Worm (Caenorhabditis elegans) whole organism, young adult: ENCODE measurements around the gene F40E10.5.

Experiments
- C06A6.2 ChIP-seq: fragments of 200-800 bp; sonication (Bioruptor generic); conservative IDR thresholded peaks from 2 replicates; pipeline ENCODE4 v1.3.6; 2022; ENCODE audit warnings: missing genetic modification characterization, missing compliant biosample characterization
- F57A8.1 ChIP-seq: fragments of 200-800 bp; sonication (Bioruptor generic); optimal IDR thresholded peaks from 2 replicates; lab custom pipeline; 2018; ENCODE audit warnings: mild to moderate bottlenecking, missing genetic modification characterization, moderate library complexity, missing compliant biosample characterization
- akir-1 ChIP-seq: fragments of 200-800 bp; sonication (Bioruptor generic); optimal IDR thresholded peaks from 2 replicates; lab custom pipeline; 2018; ENCODE audit warnings: mild to moderate bottlenecking, missing genetic modification characterization, moderate library complexity, missing compliant biosample characterization
- attf-5 ChIP-seq: fragments of 200-800 bp; sonication (Bioruptor generic); optimal IDR thresholded peaks from 2 replicates; lab custom pipeline; 2018; ENCODE audit warnings: mild to moderate bottlenecking, missing genetic modification characterization, missing compliant biosample characterization
- hlh-26 ChIP-seq: fragments of 200-800 bp; sonication (Bioruptor generic); conservative IDR thresholded peaks from 2 replicates; pipeline ENCODE4 v1.3.6; 2022; ENCODE audit warnings: missing genetic modification reagents, missing genetic modification characterization, missing compliant biosample characterization
- hmg-20 ChIP-seq: fragments of 200-800 bp; sonication (Bioruptor generic); IDR thresholded peaks from 2 replicates; pipeline ENCODE4 v1.3.6; 2022; ENCODE audit warnings: missing genetic modification reagents, missing genetic modification characterization, missing compliant biosample characterization
- lag-1 ChIP-seq: fragments of 200-800 bp; sonication (Bioruptor generic); IDR thresholded peaks from 2 replicates; pipeline ENCODE4 v1.3.6; 2022; ENCODE audit warnings: missing genetic modification reagents, missing genetic modification characterization, missing compliant biosample characterization
- lir-1 ChIP-seq: fragments of 200-800 bp; sonication (Bioruptor generic); conservative IDR thresholded peaks from 2 replicates; pipeline ENCODE4 v1.3.6; 2022; ENCODE audit warnings: missing genetic modification reagents, missing genetic modification characterization, missing compliant biosample characterization
- pha-4 ChIP-seq: fragments of 150-350 bp; sonication (generic microtip); optimal IDR thresholded peaks from 2 replicates; lab custom pipeline; 2014; ENCODE audit warnings: missing biosample characterization, missing genetic modification reagents, missing genetic modification characterization
- unc-62 ChIP-seq: fragments of 150-350 bp; optimal IDR thresholded peaks from 2 replicates; lab custom pipeline; 2014; ENCODE audit warnings: missing biosample characterization, missing genetic modification reagents, missing genetic modification characterization
- zfh-2 ChIP-seq: fragments of 200-800 bp; sonication (Bioruptor generic); conservative IDR thresholded peaks from 2 replicates; pipeline ENCODE4 v1.3.6; 2022; ENCODE audit warnings: missing genetic modification reagents, missing genetic modification characterization, missing compliant biosample characterization

Gene F40E10.5

DNA sequence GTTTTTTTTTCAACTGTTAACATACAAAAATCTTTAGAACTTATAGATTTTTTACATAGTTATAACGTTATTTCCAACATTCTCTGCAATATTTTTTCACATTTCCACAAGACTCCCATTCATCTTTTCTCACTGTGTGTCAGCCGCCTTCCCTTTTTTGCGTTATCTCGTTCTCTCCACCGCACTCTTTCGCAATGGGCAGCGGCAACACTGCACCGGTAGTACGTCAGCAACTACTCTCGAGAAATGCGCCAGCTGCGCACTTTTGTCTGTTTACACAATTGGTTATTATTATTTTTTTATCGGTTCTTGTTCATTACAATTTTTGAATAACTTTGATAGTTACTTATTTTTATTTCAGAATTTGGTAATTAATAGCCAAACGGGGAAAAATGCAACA is 45.4 kb downstream of the F40E10.5 start, which contains the start of gene C05G5.2 (continued):
- no peak; the same call in 1 of the 2 replicates for TF ChIP-seq C06A6.2 (GFP tag; lab: Robert Waterston, UW)
- 0 out of 2 replicates have a peak, but pooled peaks have one; percentile 30 for TF ChIP-seq hmg-20 (GFP tag; lab: Robert Waterston, UW)
- no peak for TF ChIP-seq hlh-26 (GFP tag; lab: Robert Waterston, UW)
- TF ChIP-seq attf-5 (GFP tag; lab: Kevin White, UChicago) = peak; percentile 96
- peak; percentile 73 for TF ChIP-seq unc-62 (GFP tag; lab: Kevin White, UChicago)
- peak; percentile 91 for TF ChIP-seq pha-4 (tag; lab: Kevin White, UChicago)
- peak; percentile 4 for TF ChIP-seq F57A8.1 (GFP tag; lab: Kevin White, UChicago)
- TF ChIP-seq lir-1 = no peak

DNA sequence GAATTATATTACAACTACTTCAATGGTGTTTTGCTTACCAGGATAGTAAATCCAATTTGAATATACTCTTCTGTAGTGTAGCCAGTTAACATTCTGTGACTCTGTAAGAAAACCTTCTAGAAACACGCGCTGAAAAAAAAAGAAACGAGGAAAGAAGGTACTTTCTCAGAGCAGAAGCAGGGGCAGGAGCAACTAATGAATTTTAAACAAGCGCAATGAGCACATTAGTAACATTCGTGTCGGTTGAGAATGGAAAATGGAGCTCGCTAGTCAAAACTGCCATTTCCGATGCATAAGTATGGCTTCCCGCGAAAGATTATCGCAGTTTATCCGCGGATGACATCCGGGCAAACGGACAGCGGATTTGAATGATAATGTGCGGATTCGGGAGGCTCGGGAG is 50.3 kb downstream of the F40E10.5 start, which contains the start of gene C05G5.3:
TSS of gene C05G5.3 (minus strand) at position 101 of the 400 bp plus-strand sequence.
- no peak for TF ChIP-seq lag-1 (GFP tag; lab: Robert Waterston, UW)
- 0 out of 2 replicates have a peak, but pooled peaks have one; percentile 7 for TF ChIP-seq zfh-2 (GFP tag; lab: Robert Waterston, UW)
- no peak for TF ChIP-seq akir-1 (GFP tag; lab: Kevin White, UChicago)
